Worm (Caenorhabditis elegans) whole organism, L1 larva: ENCODE measurements around the gene C29E4.10.

Experiments
- C34B4.2 ChIP-seq: sonication (generic microtip); optimal IDR thresholded peaks from 2 replicates; lab custom pipeline; 2017; ENCODE audit warnings: mild to moderate bottlenecking, missing genetic modification characterization, missing compliant biosample characterization
- Y116A8C.19 ChIP-seq: sonication (generic microtip); optimal IDR thresholded peaks from 2 replicates; lab custom pipeline; 2016; ENCODE audit warnings: missing compliant biosample characterization, missing genetic modification characterization, borderline replicate concordance
- blmp-1 ChIP-seq: fragments of 150-350 bp; optimal IDR thresholded peaks from 2 replicates; lab custom pipeline; 2014; ENCODE audit warnings: missing biosample characterization, missing genetic modification characterization
- ceh-63 ChIP-seq: fragments of 200-800 bp; sonication (Bioruptor generic); optimal IDR thresholded peaks from 2 replicates; lab custom pipeline; 2018; ENCODE audit warnings: mild to moderate bottlenecking, missing genetic modification characterization, missing compliant biosample characterization
- ceh-8 ChIP-seq: fragments of 200-800 bp; sonication (Bioruptor generic); optimal IDR thresholded peaks from 2 replicates; lab custom pipeline; 2018; ENCODE audit warnings: mild to moderate bottlenecking, missing genetic modification characterization, moderate library complexity, missing compliant biosample characterization
- ceh-82 ChIP-seq, 3 experiments: fragments of 150-350 bp in 1 of 3; sonication (generic microtip) in 2 of 3; optimal IDR thresholded peaks; 2 replicates each; lab custom pipeline; 2014 to 2017; ENCODE audit warnings: missing biosample characterization in 3 of 3, missing genetic modification characterization in 3 of 3
- ceh-90 ChIP-seq: sonication (generic microtip); optimal IDR thresholded peaks from 2 replicates; lab custom pipeline; 2016; ENCODE audit warnings: missing genetic modification characterization, missing compliant biosample characterization
- efl-1 ChIP-seq, 4 experiments: fragments of 150-350 bp; optimal IDR thresholded peaks in 3 of 4; peaks in 1 of 4; 1 replicate in 1 of 4; 2 replicates in 3 of 4; lab custom pipeline; 2014; ENCODE audit warnings: missing biosample characterization in 2 of 4, missing genetic modification characterization in 2 of 4, missing genetic modification reagents in 2 of 4
- efl-3 ChIP-seq: fragments of 200-800 bp; sonication (Bioruptor generic); optimal IDR thresholded peaks from 2 replicates; lab custom pipeline; 2018; ENCODE audit warnings: mild to moderate bottlenecking, missing genetic modification characterization, missing compliant biosample characterization
- egl-13 ChIP-seq: sonication (generic microtip); optimal IDR thresholded peaks from 2 replicates; lab custom pipeline; 2016; ENCODE audit warnings: missing genotype, missing genetic modification reagents, missing genetic modification characterization, missing compliant biosample characterization
- fkh-8 ChIP-seq: sonication (generic microtip); optimal IDR thresholded peaks from 2 replicates; lab custom pipeline; 2016; ENCODE audit warnings: mild to moderate bottlenecking, missing genetic modification characterization, missing compliant biosample characterization
- fos-1 ChIP-seq: fragments of 150-350 bp; optimal IDR thresholded peaks from 2 replicates; lab custom pipeline; 2014; ENCODE audit warnings: missing biosample characterization, missing genetic modification characterization
- grh-1 ChIP-seq: fragments of 200-800 bp; sonication (Bioruptor generic); IDR thresholded peaks from 2 replicates; pipeline ENCODE4 v1.3.6; 2022; ENCODE audit warnings: missing genetic modification reagents, missing genetic modification characterization, missing compliant biosample characterization
- hlh-4 ChIP-seq: sonication (generic microtip); optimal IDR thresholded peaks from 2 replicates; lab custom pipeline; 2016; ENCODE audit warnings: mild to moderate bottlenecking, missing genetic modification characterization, missing compliant biosample characterization
- hpl-2 ChIP-seq: fragments of 150-350 bp; optimal IDR thresholded peaks from 2 replicates; lab custom pipeline; 2014; ENCODE audit warnings: missing biosample characterization, missing genetic modification reagents, missing genetic modification characterization
- irx-1 ChIP-seq: sonication (generic microtip); optimal IDR thresholded peaks from 2 replicates; lab custom pipeline; 2016; ENCODE audit warnings: missing genetic modification characterization, missing compliant biosample characterization
- isw-1 ChIP-seq: fragments of 200-800 bp; sonication (Bioruptor generic); IDR thresholded peaks from 2 replicates; pipeline ENCODE4 v1.3.6; 2022; ENCODE audit warnings: missing genetic modification characterization, missing compliant biosample characterization
- jun-1 ChIP-seq: fragments of 150-350 bp; optimal IDR thresholded peaks from 2 replicates; lab custom pipeline; 2014; ENCODE audit warnings: missing biosample characterization, missing genetic modification reagents, missing genetic modification characterization
- lin-13 ChIP-seq: fragments of 150-350 bp; optimal IDR thresholded peaks from 2 replicates; lab custom pipeline; 2014; ENCODE audit warnings: missing biosample characterization, missing genetic modification reagents, missing genetic modification characterization
- lin-14 ChIP-seq: fragments of 200-800 bp; sonication (Bioruptor generic); optimal IDR thresholded peaks from 2 replicates; lab custom pipeline; 2018; ENCODE audit warnings: mild to moderate bottlenecking, missing genetic modification characterization, moderate library complexity, missing compliant biosample characterization
- lin-15B ChIP-seq: fragments of 150-350 bp; sonication (generic microtip); optimal IDR thresholded peaks from 3 replicates; lab custom pipeline; 2014; ENCODE audit warnings: missing biosample characterization, missing genetic modification characterization
- lin-35 ChIP-seq, 2 experiments: fragments of 150-350 bp; optimal IDR thresholded peaks; 2 replicates each; lab custom pipeline; 2014; ENCODE audit warnings: missing biosample characterization in 2 of 2, missing genetic modification characterization in 2 of 2, missing genetic modification reagents in 2 of 2
- lin-39 ChIP-seq: fragments of 150-350 bp; optimal IDR thresholded peaks from 2 replicates; lab custom pipeline; 2014; ENCODE audit warnings: missing biosample characterization, missing genetic modification reagents, missing genetic modification characterization
- lir-3 ChIP-seq: sonication (generic microtip); optimal IDR thresholded peaks from 2 replicates; lab custom pipeline; 2016; ENCODE audit warnings: mild to moderate bottlenecking, missing genetic modification characterization, moderate library complexity, missing compliant biosample characterization; ENCODE audit not compliant: poor library complexity
- mdl-1 ChIP-seq, 2 experiments: fragments of 150-350 bp; optimal IDR thresholded peaks; 2 replicates each; lab custom pipeline; 2014 to 2017; ENCODE audit warnings: missing biosample characterization in 2 of 2, missing genetic modification characterization in 2 of 2, inconsistent platforms in 1 of 2
- mep-1 ChIP-seq: fragments of 150-350 bp; optimal IDR thresholded peaks from 2 replicates; lab custom pipeline; 2014; ENCODE audit warnings: missing biosample characterization, missing genetic modification characterization
- nhr-20 ChIP-seq: sonication (generic microtip); optimal IDR thresholded peaks from 2 replicates; lab custom pipeline; 2016; ENCODE audit warnings: mild to moderate bottlenecking, missing genetic modification characterization, missing compliant biosample characterization
- nhr-28 ChIP-seq: fragments of 150-350 bp; optimal IDR thresholded peaks from 2 replicates; lab custom pipeline; 2014; ENCODE audit warnings: missing biosample characterization, missing genetic modification characterization
- nhr-71 ChIP-seq: sonication (generic microtip); optimal IDR thresholded peaks from 2 replicates; lab custom pipeline; 2016; ENCODE audit warnings: mild to moderate bottlenecking, missing genetic modification characterization, moderate library complexity, missing compliant biosample characterization
- nhr-77 ChIP-seq: fragments of 150-350 bp; optimal IDR thresholded peaks from 2 replicates; lab custom pipeline; 2014; ENCODE audit warnings: missing biosample characterization, missing genetic modification characterization
- nhr-84 ChIP-seq: sonication (generic microtip); optimal IDR thresholded peaks from 2 replicates; lab custom pipeline; 2017; ENCODE audit warnings: missing biosample characterization, missing genetic modification characterization
- pag-3 ChIP-seq: sonication (generic microtip); optimal IDR thresholded peaks from 2 replicates; lab custom pipeline; 2017; ENCODE audit warnings: missing genetic modification characterization, mild to moderate bottlenecking, missing compliant biosample characterization, antibody characterized with exemption, borderline replicate concordance; ENCODE audit not compliant: insufficient read depth
- pax-3 ChIP-seq: fragments of 200-800 bp; sonication (Bioruptor generic); optimal IDR thresholded peaks from 2 replicates; lab custom pipeline; 2018; ENCODE audit warnings: mild to moderate bottlenecking, missing genetic modification characterization, moderate library complexity, missing compliant biosample characterization
- rnt-1 ChIP-seq: sonication (generic microtip); optimal IDR thresholded peaks from 2 replicates; lab custom pipeline; 2016; ENCODE audit warnings: mild to moderate bottlenecking, missing genetic modification characterization, moderate library complexity, missing compliant biosample characterization
- skn-1 ChIP-seq: fragments of 150-350 bp; optimal IDR thresholded peaks from 2 replicates; lab custom pipeline; 2014; ENCODE audit warnings: missing biosample characterization, missing genetic modification characterization
- snpc-4 ChIP-seq: fragments of 150-350 bp; optimal IDR thresholded peaks from 2 replicates; lab custom pipeline; 2014; ENCODE audit warnings: missing biosample characterization, missing genetic modification characterization
- snu-23 ChIP-seq: sonication (generic microtip); optimal IDR thresholded peaks from 2 replicates; lab custom pipeline; 2016; ENCODE audit warnings: missing genetic modification characterization, missing compliant biosample characterization
- sox-4 ChIP-seq: sonication (generic microtip); optimal IDR thresholded peaks from 2 replicates; lab custom pipeline; 2016; ENCODE audit warnings: missing genetic modification characterization, missing compliant biosample characterization
- swsn-7 ChIP-seq: sonication (generic microtip); optimal IDR thresholded peaks from 2 replicates; lab custom pipeline; 2016; ENCODE audit warnings: missing genetic modification characterization, missing compliant biosample characterization
- tbx-2 ChIP-seq: sonication (generic microtip); optimal IDR thresholded peaks from 2 replicates; lab custom pipeline; 2016; ENCODE audit warnings: missing genetic modification characterization, missing compliant biosample characterization
- tlp-1 ChIP-seq: fragments of 150-350 bp; optimal IDR thresholded peaks from 2 replicates; lab custom pipeline; 2014; ENCODE audit warnings: missing biosample characterization, missing genetic modification characterization
- unc-62 ChIP-seq: fragments of 150-350 bp; optimal IDR thresholded peaks from 2 replicates; lab custom pipeline; 2014; ENCODE audit warnings: missing biosample characterization, missing genetic modification reagents, missing genetic modification characterization
- unc-86 ChIP-seq: sonication (generic microtip); optimal IDR thresholded peaks from 2 replicates; lab custom pipeline; 2016; ENCODE audit warnings: missing genetic modification characterization, missing compliant biosample characterization
- vab-15 ChIP-seq: sonication (generic microtip); optimal IDR thresholded peaks from 2 replicates; lab custom pipeline; 2017; ENCODE audit warnings: missing genotype, mild to moderate bottlenecking, missing genetic modification characterization, missing compliant biosample characterization
- xbp-1 ChIP-seq: sonication (generic microtip); optimal IDR thresholded peaks from 2 replicates; lab custom pipeline; 2016; ENCODE audit warnings: missing genetic modification characterization, missing compliant biosample characterization
- zag-1 ChIP-seq: fragments of 150-350 bp; optimal IDR thresholded peaks from 2 replicates; lab custom pipeline; 2014; ENCODE audit warnings: missing biosample characterization, missing genetic modification characterization
- zip-4 ChIP-seq: fragments of 200-800 bp; sonication (Bioruptor generic); optimal IDR thresholded peaks from 2 replicates; lab custom pipeline; 2018; ENCODE audit warnings: mild to moderate bottlenecking, missing genetic modification characterization, moderate library complexity, missing compliant biosample characterization
- ztf-11 ChIP-seq, 2 experiments: sonication (generic microtip); optimal IDR thresholded peaks; 2 replicates each; lab custom pipeline; 2016 to 2017; ENCODE audit warnings: missing genetic modification characterization in 2 of 2, missing biosample characterization in 1 of 2, missing compliant biosample characterization in 1 of 2
- ztf-4 ChIP-seq: fragments of 150-350 bp; optimal IDR thresholded peaks from 2 replicates; lab custom pipeline; 2014; ENCODE audit warnings: missing biosample characterization, missing genetic modification characterization

Gene C29E4.10

ce11 chrIII:7973201-7973767 is 35.6 kb downstream of the C29E4.10 start, which contains the start of the genes eef-1B.1 and aco-2 (continued):
- TF ChIP-seq nhr-28 (tag; lab: Kevin White, UChicago) (no peak), efl-3 (no peak), snu-23 (peak; percentile 97), lin-14 (GFP tag; lab: Kevin White, UChicago) (peak; percentile 95)

- TF ChIP-seq C34B4.2 (tag; lab: Kevin White, UChicago) (no peak), fkh-8 (tag; lab: Kevin White, UChicago) (no peak), ztf-4 (peak; percentile 34), jun-1 (tag; lab: Kevin White, UChicago) (no peak), unc-62 (no peak), Y116A8C.19 (no peak), pax-3 (tag; lab: Kevin White, UChicago) (no peak), ztf-11 (tag; optimal IDR thresholded peaks at IDR 0.05; lab: Kevin White, UChicago) (no peak), tbx-2 (tag; lab: Kevin White, UChicago) (peak; percentile 44), sox-4 (tag; lab: Kevin White, UChicago) (no peak), ceh-63 (GFP tag; lab: Kevin White, UChicago) (no peak), snpc-4 (no peak), nhr-20 (tag; lab: Kevin White, UChicago) (peak; percentile 68), rnt-1 (tag; lab: Kevin White, UChicago) (no peak), lin-39 (tag; lab: Kevin White, UChicago) (no peak), fos-1 (tag; lab: Kevin White, UChicago) (no peak), hpl-2 (GFP tag; lab: Kevin White, UChicago) (no peak), xbp-1 (tag; lab: Kevin White, UChicago) (peak; percentile 4), egl-13 (no peak), efl-1 (optimal IDR thresholded peaks at IDR 0.05; lab: Kevin White, UChicago) (no peak), efl-1 (GFP tag; optimal IDR thresholded peaks at IDR 0.05 in 1 of 2; lab: Kevin White, UChicago) (peak in 1 of 2 experiments; percentile 82), unc-86 (tag; lab: Kevin White, UChicago) (no peak), skn-1 (tag; lab: Kevin White, UChicago) (no peak), irx-1 (tag; lab: Kevin White, UChicago) (no peak), zag-1 (tag; lab: Kevin White, UChicago) (no peak), nhr-71 (tag; lab: Kevin White, UChicago) (peak; percentile 56), lin-35 (GFP tag; optimal IDR thresholded peaks at IDR 0.05; lab: Kevin White, UChicago) (peak in 1 of 2 experiments; percentile 39), swsn-7 (tag; lab: Kevin White, UChicago) (no peak), snu-23 (peak; percentile 50), ceh-90 (tag; lab: Kevin White, UChicago) (no peak), pag-3 (tag; lab: Kevin White, UChicago) (no peak), mdl-1 (tag; optimal IDR thresholded peaks at IDR 0.05; lab: Kevin White, UChicago) (peak in 1 of 2 experiments; percentile 3), hlh-4 (no peak), grh-1 (no peak), lin-13 (GFP tag; lab: Kevin White, UChicago) (no peak), nhr-84 (no peak), tlp-1 (tag; lab: Kevin White, UChicago) (no peak), nhr-77 (no peak), lin-15B (no peak), mep-1 (no peak), vab-15 (tag; lab: Kevin White, UChicago) (no peak), blmp-1 (tag; lab: Kevin White, UChicago) (peak; percentile 58), lin-14 (GFP tag; lab: Kevin White, UChicago) (peak; percentile 57), zip-4 (GFP tag; lab: Kevin White, UChicago) (no peak), ceh-82 (tag; optimal IDR thresholded peaks at IDR 0.05; lab: Kevin White, UChicago) (no peak), ceh-8 (no peak), isw-1 (GFP tag; lab: Robert Waterston, UW) (no peak), lir-3 (tag; lab: Kevin White, UChicago) (no peak)
These were observed 36.4 kb downstream of the C29E4.10 start for ce11 chrIII:7973968-7974607.
